Worm (Caenorhabditis elegans): ENCODE measurements around the gene F17C11.13.
A peak's percentile ranks its signal among the peaks of the same experiment; 100 is the strongest.

F17C11.13 gene

DNA sequence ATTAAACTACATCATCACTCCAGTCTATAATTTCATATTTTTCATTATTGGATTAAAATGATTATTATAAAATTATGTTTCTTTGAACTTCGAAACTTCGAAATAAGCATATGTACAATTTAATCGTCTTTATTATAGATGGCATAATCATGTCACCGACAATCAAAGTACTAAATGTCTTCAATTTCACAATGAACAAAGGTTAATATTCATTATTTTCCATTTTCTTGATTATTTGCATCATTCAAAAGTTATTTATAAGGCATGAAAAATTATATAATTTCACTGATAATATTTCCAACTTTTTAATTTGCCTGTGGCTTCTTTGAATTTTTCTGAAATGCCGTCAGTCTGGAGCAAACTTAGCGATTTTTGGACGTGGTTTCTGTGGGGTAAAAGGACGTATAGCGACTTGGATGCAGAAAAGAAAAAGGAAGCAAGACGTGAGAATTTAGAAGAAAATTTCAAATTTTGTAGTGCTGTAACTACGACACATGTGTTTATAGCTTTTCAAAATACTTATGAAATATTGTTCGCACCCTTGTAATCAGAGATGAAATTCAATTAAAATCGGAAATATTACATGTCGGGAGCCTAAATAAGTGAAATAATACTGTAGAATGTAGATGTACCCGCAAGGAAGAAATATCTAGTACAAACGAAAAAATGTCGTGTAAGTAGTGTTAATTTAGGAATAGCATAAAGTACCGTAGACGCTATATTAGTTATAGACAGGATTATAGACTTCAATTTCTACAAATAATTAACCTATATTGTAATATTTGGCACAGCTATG lies at the start of gene F17C11.13:
F17C11.13 (plus strand) TSS at position 243 of the 796 bp plus-strand sequence.
- no peak for TF ChIP-seq snpc-1.2 (GFP tag; IDR thresholded peaks at IDR 0.05)
- TF ChIP-seq nhr-77 (tag; optimal IDR thresholded peaks at IDR 0.05), result peak; percentile 39
- TF ChIP-seq ceh-62 (tag; optimal IDR thresholded peaks at IDR 0.05), result no peak
- TF ChIP-seq pha-4 (GFP tag; IDR thresholded peaks at IDR 0.05), result no peak
- TF ChIP-seq pha-4 (tag; optimal IDR thresholded peaks at IDR 0.05), result no peak
- TF ChIP-seq gei-8 (GFP tag; optimal IDR thresholded peaks at IDR 0.05), result no peak
- no peak for TF ChIP-seq ama-1 (optimal IDR thresholded peaks at IDR 0.05)
- TF ChIP-seq aha-1 (tag), result peak; percentile 98
- no peak for TF ChIP-seq unc-130 (GFP tag; optimal IDR thresholded peaks at IDR 0.05)
- no peak for TF ChIP-seq lin-29 (GFP tag; IDR thresholded peaks at IDR 0.05)
- TF ChIP-seq zip-11 (GFP tag; IDR thresholded peaks at IDR 0.05), result no peak
- no peak for TF ChIP-seq rbr-2 (tag; optimal IDR thresholded peaks at IDR 0.05)
- peak; percentile 23; the same call in 1 of the 2 replicates for TF ChIP-seq dmd-6 (GFP tag; IDR thresholded peaks at IDR 0.05)
- TF ChIP-seq ceh-44 (GFP tag; IDR thresholded peaks at IDR 0.05), result no peak
- no peak for TF ChIP-seq ceh-82 (tag; optimal IDR thresholded peaks at IDR 0.05)
- peak in 1 of 2 experiments; percentile 97 for TF ChIP-seq unc-62 (GFP tag; optimal IDR thresholded peaks at IDR 0.05 in 1 of 2)
- no peak for TF ChIP-seq unc-62 (tag; optimal IDR thresholded peaks at IDR 0.05)
- no peak for TF ChIP-seq hlh-30 (tag; optimal IDR thresholded peaks at IDR 0.05; ENCODE audit: insufficient read depth)
- no peak for TF ChIP-seq ceh-32 (tag; optimal IDR thresholded peaks at IDR 0.05; ENCODE audit: poor library complexity)
- no peak for TF ChIP-seq set-16 (GFP tag; IDR thresholded peaks at IDR 0.05)
- no peak for TF ChIP-seq nhr-11 (tag; optimal IDR thresholded peaks at IDR 0.05)
- no peak for TF ChIP-seq T20F7.1 (GFP tag; optimal IDR thresholded peaks at IDR 0.05)
- no peak for TF ChIP-seq mdt-29 (GFP tag; IDR thresholded peaks at IDR 0.05)
- TF ChIP-seq F44E2.7 (GFP tag; IDR thresholded peaks at IDR 0.05), result no peak
- no peak for TF ChIP-seq nhr-41 (GFP tag; IDR thresholded peaks at IDR 0.05)
- TF ChIP-seq lin-39 (tag; optimal IDR thresholded peaks at IDR 0.05), result no peak
- peak; percentile 8 for TF ChIP-seq hlh-11 (tag; optimal IDR thresholded peaks at IDR 0.05)
- no peak for TF ChIP-seq ztf-7 (tag; optimal IDR thresholded peaks at IDR 0.05)
- TF ChIP-seq nhr-25 (tag; optimal IDR thresholded peaks at IDR 0.05; ENCODE audit: borderline replicate concordance, insufficient read depth), result no peak
- TF ChIP-seq lim-7 (GFP tag; IDR thresholded peaks at IDR 0.05), result no peak
- TF ChIP-seq nhr-237 (tag; optimal IDR thresholded peaks at IDR 0.05), result no peak
- TF ChIP-seq lin-15B (tag; optimal IDR thresholded peaks at IDR 0.05), result no peak
- TF ChIP-seq nhr-48 (tag; optimal IDR thresholded peaks at IDR 0.05), result no peak
- no peak for TF ChIP-seq madf-9 (GFP tag; conservative IDR thresholded peaks at IDR 0.05)
- no peak for TF ChIP-seq zag-1 (tag; optimal IDR thresholded peaks at IDR 0.05)
- TF ChIP-seq mxl-2 (GFP tag; conservative IDR thresholded peaks at IDR 0.05), result no peak
- TF ChIP-seq spr-3 (GFP tag; optimal IDR thresholded peaks at IDR 0.05), result no peak
- no peak for TF ChIP-seq T26A8.4 (GFP tag; IDR thresholded peaks at IDR 0.05)
- no peak for TF ChIP-seq egl-27 (tag; optimal IDR thresholded peaks at IDR 0.05)
- no peak for TF ChIP-seq tra-1 (GFP tag; IDR thresholded peaks at IDR 0.05)
- no peak for TF ChIP-seq zip-2 (tag; optimal IDR thresholded peaks at IDR 0.05)
- TF ChIP-seq fos-1 (tag; optimal IDR thresholded peaks at IDR 0.05), result no peak
- no peak for TF ChIP-seq F26F4.8 (GFP tag; conservative IDR thresholded peaks at IDR 0.05)
- no peak for TF ChIP-seq daf-16 (GFP tag; optimal IDR thresholded peaks at IDR 0.05)
- peak; percentile 17 for TF ChIP-seq daf-16 (tag; optimal IDR thresholded peaks at IDR 0.05)
- no peak for TF ChIP-seq lsy-2 (tag; optimal IDR thresholded peaks at IDR 0.05)
- no peak for TF ChIP-seq Y105C5A.15 (GFP tag; IDR thresholded peaks at IDR 0.05)
- TF ChIP-seq daf-12 (tag; optimal IDR thresholded peaks at IDR 0.05), result no peak
- no peak for TF ChIP-seq mes-2 (tag; optimal IDR thresholded peaks at IDR 0.05; ENCODE audit: poor library complexity, severe bottlenecking)
- TF ChIP-seq mep-1 (tag; optimal IDR thresholded peaks at IDR 0.05), result peak; percentile 59
- no peak for TF ChIP-seq fkh-10 (GFP tag; optimal IDR thresholded peaks at IDR 0.05)

Measured in whole organism, L4 larva.